Worm (Caenorhabditis elegans): ENCODE data around the gene ttbk-6.

Gene ttbk-6

DNA sequence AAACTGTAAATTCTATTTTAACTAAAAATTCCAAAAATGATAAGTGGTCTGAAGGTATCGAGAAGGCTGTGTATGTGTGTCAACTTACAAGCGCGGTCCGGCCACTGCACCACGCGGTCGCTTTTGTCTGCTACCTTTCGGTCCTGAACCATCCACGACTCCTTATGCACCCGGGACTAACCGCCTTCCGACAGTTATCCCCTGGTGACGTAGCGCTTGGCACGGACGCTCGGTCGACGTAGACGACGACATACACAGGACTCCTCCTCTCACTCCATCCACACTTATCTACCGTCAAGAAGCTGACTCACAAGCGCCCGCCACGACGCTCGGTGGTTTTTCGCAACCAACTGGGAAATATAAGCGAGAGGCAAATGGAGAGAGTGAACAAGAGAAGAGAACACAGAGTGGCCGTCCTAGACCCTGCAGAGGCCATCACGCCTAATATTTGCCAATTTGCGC is 43.1 kb upstream of the ttbk-6 start (continued):
- TF ChIP-seq C08G9.2 (tag; optimal IDR thresholded peaks at IDR 0.05) (peak; percentile 86), sox-4 (tag; optimal IDR thresholded peaks at IDR 0.05) (peak; percentile 75), rnt-1 (tag; optimal IDR thresholded peaks at IDR 0.05) (peak; percentile 83), fax-1 (tag; optimal IDR thresholded peaks at IDR 0.05) (peak; percentile 81), ceh-24 (tag; optimal IDR thresholded peaks at IDR 0.05) (peak; percentile 87), ttx-3 (tag; optimal IDR thresholded peaks at IDR 0.05) (peak; percentile 81), ceh-14 (tag; optimal IDR thresholded peaks at IDR 0.05) (peak; percentile 83), unc-42 (tag; optimal IDR thresholded peaks at IDR 0.05) (peak; percentile 69), sdc-2 (tag; optimal IDR thresholded peaks at IDR 0.05) (peak; percentile 82), ceh-45 (GFP tag; IDR thresholded peaks at IDR 0.05) (peak; percentile 87), hlh-8 (tag; optimal IDR thresholded peaks at IDR 0.05) (peak; percentile 52), mec-3 (tag; optimal IDR thresholded peaks at IDR 0.05; ENCODE audit: borderline replicate concordance) (peak; percentile 51), ceh-34 (tag; optimal IDR thresholded peaks at IDR 0.05) (peak; percentile 96), ets-4 (tag; optimal IDR thresholded peaks at IDR 0.05) (peak; percentile 97), nhr-232 (tag; optimal IDR thresholded peaks at IDR 0.05) (peak; percentile 81), hlh-13 (GFP tag; optimal IDR thresholded peaks at IDR 0.05) (peak; percentile 78), npax-4 (tag; optimal IDR thresholded peaks at IDR 0.05) (peak; percentile 57), ceh-18 (tag; optimal IDR thresholded peaks at IDR 0.05) (peak; percentile 92), Y22D7AL.16 (tag; optimal IDR thresholded peaks at IDR 0.05) (peak; percentile 38), lim-6 (tag; optimal IDR thresholded peaks at IDR 0.05) (peak; percentile 45), pros-1 (tag; optimal IDR thresholded peaks at IDR 0.05) (peak; percentile 24), K09A11.1 (tag; optimal IDR thresholded peaks at IDR 0.05; ENCODE audit: insufficient read depth) (peak; percentile 39), tbx-7 (tag; optimal IDR thresholded peaks at IDR 0.05) (peak; percentile 55), ztf-16 (tag; optimal IDR thresholded peaks at IDR 0.05) (peak; percentile 86), dve-1 (tag; optimal IDR thresholded peaks at IDR 0.05) (peak; percentile 84), eyg-1 (tag; optimal IDR thresholded peaks at IDR 0.05) (peak; percentile 80), lin-11 (tag; optimal IDR thresholded peaks at IDR 0.05) (peak; percentile 77), ceh-2 (tag; optimal IDR thresholded peaks at IDR 0.05) (peak; percentile 72), ceh-19 (GFP tag; optimal IDR thresholded peaks at IDR 0.05) (peak; percentile 90), hlh-6 (tag; optimal IDR thresholded peaks at IDR 0.05) (peak; percentile 91), T23F11.4 (GFP tag; optimal IDR thresholded peaks at IDR 0.05) (peak; percentile 93), pat-9 (tag; optimal IDR thresholded peaks at IDR 0.05) (peak; percentile 81), hlh-15 (tag; optimal IDR thresholded peaks at IDR 0.05) (peak; percentile 54), zip-5 (tag; optimal IDR thresholded peaks at IDR 0.05) (peak; percentile 54), elt-4 (tag; optimal IDR thresholded peaks at IDR 0.05) (peak; percentile 76), ref-2 (tag; optimal IDR thresholded peaks at IDR 0.05) (peak; percentile 91), ceh-48 (tag; optimal IDR thresholded peaks at IDR 0.05) (peak; percentile 67), che-1 (tag; optimal IDR thresholded peaks at IDR 0.05) (peak; percentile 85), pqm-1 (tag; optimal IDR thresholded peaks at IDR 0.05) (peak; percentile 60), syd-9 (tag; optimal IDR thresholded peaks at IDR 0.05) (peak; percentile 87), fkh-6 (tag; optimal IDR thresholded peaks at IDR 0.05) (peak; percentile 88)

DNA sequence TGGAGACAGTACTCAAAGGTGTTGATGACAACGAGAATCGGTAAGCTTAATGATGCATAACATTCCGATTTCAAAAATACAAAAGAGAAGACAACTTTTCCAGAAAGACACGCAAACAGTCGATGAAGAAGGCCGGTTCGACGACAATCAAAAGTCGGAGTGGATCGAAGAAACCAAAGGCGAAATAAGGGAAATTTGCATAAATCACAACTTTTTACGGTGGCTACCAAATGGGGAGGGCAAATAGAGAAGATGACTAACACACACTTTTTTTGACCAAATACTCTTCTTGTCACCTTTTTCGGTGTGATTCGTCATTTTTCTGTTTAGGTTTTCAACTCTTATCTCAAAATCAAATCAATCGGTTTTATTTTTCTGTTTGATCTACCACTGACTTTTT is 38.3 kb upstream of the ttbk-6 start, which contains the start of gene C45G9.6:
Gene C45G9.6 (plus strand): TSS at position 301 of the 400 bp plus-strand sequence.
- TF ChIP-seq syd-9 (tag; optimal IDR thresholded peaks at IDR 0.05), result no peak

DNA sequence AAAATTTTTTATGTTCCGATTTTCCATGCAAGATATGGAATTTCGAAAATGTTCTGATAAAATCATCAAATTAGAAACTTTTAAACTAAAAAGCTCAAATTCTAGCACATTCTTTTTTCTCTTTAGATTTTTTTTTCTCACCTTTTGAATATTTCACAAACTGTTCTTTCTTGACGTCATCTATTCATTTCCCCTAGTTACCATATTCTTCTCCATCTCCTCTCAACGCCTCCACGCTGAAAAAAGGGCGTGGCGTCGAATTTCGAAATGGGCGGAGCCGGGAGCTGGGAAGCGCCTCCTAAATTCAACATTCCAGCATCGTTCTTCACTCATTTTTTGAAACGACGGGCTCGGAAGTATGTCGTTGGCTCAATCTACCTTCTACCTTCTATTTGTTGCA is 32.4 kb upstream of the ttbk-6 start, which contains the start of gene nlp-43:
Gene nlp-43 (plus strand): TSS at position 301 of the 400 bp plus-strand sequence.
- TF ChIP-seq hlh-13 (GFP tag; optimal IDR thresholded peaks at IDR 0.05) (no peak), K09A11.1 (tag; optimal IDR thresholded peaks at IDR 0.05; ENCODE audit: insufficient read depth) (no peak), tbx-2 (tag; optimal IDR thresholded peaks at IDR 0.05) (no peak), ztf-16 (tag; optimal IDR thresholded peaks at IDR 0.05) (no peak), elt-4 (tag; optimal IDR thresholded peaks at IDR 0.05) (no peak), T23F11.4 (GFP tag; optimal IDR thresholded peaks at IDR 0.05) (no peak), hlh-30 (tag; optimal IDR thresholded peaks at IDR 0.05; ENCODE audit: insufficient read depth) (no peak), unc-42 (tag; optimal IDR thresholded peaks at IDR 0.05) (no peak), hlh-15 (tag; optimal IDR thresholded peaks at IDR 0.05) (no peak), nhr-11 (tag; optimal IDR thresholded peaks at IDR 0.05) (no peak)
